Worm (Caenorhabditis elegans) whole organism, L1 larva: ENCODE measurements around the gene Y57G11B.2.

Source experiments
- elt-2 ChIP-seq: sonication (generic microtip); optimal IDR thresholded peaks from 2 replicates; lab custom pipeline; 2016; ENCODE audit warnings: missing genetic modification characterization, mild to moderate bottlenecking, inconsistent platforms, missing compliant biosample characterization, missing genetic modification reagents
- pqm-1 ChIP-seq: sonication (generic microtip); optimal IDR thresholded peaks from 3 replicates; lab custom pipeline; 2017; ENCODE audit warnings: missing biosample characterization, missing genetic modification characterization

ce11 chrIV:14586759-14587158, 21.6 kb downstream of the Y57G11B.2 start:
- no peak for TF ChIP-seq pqm-1 (tag; lab: Kevin White, UChicago)
- no peak for TF ChIP-seq elt-2 (tag; lab: Kevin White, UChicago)
